Worm (Caenorhabditis elegans): ENCODE measurements around the gene F08F1.9.

The F08F1.9 gene

ce11 chrX:8429503-8429902 lies 18.8 kb upstream of the F08F1.9 start:
- TF ChIP-seq ztf-23 (GFP tag; IDR thresholded peaks at IDR 0.05) (no peak), ztf-29 (GFP tag; IDR thresholded peaks at IDR 0.05) (no peak), tab-1 (GFP tag; IDR thresholded peaks at IDR 0.05) (no peak), T22C8.4 (GFP tag; IDR thresholded peaks at IDR 0.05) (no peak), klf-2 (GFP tag; conservative IDR thresholded peaks at IDR 0.05) (no peak), cog-1 (tag; optimal IDR thresholded peaks at IDR 0.05) (no peak), ref-1 (GFP tag; conservative IDR thresholded peaks at IDR 0.05) (no peak), flt-1 (GFP tag; IDR thresholded peaks at IDR 0.05) (no peak), med-1 (GFP tag; optimal IDR thresholded peaks at IDR 0.05; ENCODE audit: insufficient read depth) (no peak)

DNA sequence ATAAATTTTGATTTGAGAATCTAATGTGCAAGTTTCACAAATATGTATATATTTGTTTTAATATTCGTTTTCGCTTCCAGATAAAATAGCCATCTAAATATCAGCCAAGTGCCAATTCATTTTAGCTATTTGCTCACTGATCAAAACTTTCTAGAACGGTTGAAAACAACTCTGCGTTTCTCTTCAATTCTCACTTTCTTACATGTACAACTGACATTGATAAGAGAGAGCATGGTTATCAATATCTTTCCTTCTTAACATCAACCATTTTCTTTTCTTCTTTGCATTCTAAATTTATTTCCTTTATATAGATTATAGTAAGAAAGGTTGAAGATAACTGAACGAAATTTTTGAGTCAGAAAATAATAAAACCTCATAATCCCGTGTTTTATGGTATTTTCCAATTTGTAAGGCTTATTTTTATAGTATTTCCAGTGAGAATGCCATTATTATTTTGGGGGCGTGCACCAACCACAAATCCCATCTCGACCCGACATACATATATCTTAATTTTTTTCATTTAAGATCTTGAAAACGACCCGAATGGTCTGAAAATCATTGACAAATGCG lies 17.8 kb upstream of the F08F1.9 start, which contains the start of gene F08F1.3:
Gene F08F1.3 (plus strand): TSS at position 520 of the 570 bp plus-strand sequence.
- TF ChIP-seq T22C8.4 (GFP tag; IDR thresholded peaks at IDR 0.05) (no peak), ztf-23 (GFP tag; IDR thresholded peaks at IDR 0.05) (no peak), ztf-29 (GFP tag; IDR thresholded peaks at IDR 0.05) (no peak), klf-2 (GFP tag; conservative IDR thresholded peaks at IDR 0.05) (no peak), med-1 (GFP tag; optimal IDR thresholded peaks at IDR 0.05; ENCODE audit: insufficient read depth) (no peak), tab-1 (GFP tag; IDR thresholded peaks at IDR 0.05) (no peak)

DNA sequence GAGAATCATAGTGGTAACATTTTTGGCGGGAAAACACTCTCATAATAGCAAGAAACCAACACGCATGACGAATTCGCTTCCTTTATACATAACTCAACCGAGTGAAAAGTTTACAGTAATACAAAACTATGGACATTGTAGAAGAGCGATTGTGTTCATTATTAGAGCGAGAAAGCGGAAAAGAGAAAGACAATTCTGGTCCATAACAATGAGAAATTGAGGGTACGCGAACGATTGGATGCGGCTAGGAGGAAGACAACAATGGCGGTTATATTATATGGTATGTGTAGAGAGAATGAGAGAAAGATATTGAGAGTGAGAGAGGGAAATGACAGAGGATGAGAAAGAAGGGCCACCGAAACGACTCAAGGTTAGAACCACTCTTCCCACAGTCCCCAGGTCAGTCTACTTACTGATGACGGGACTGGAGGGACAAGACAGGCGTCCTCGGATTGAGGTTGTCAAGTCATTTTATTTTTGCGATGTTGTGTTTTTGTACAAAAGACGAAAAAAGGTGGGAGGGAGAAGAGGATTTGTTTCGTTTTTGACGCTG lies 15.6 kb upstream of the F08F1.9 start:
- no peak for TF ChIP-seq flt-1 (GFP tag; IDR thresholded peaks at IDR 0.05)
- no peak for TF ChIP-seq klf-2 (GFP tag; conservative IDR thresholded peaks at IDR 0.05)
- no peak for TF ChIP-seq T22C8.4 (GFP tag; IDR thresholded peaks at IDR 0.05)
- TF ChIP-seq cog-1 (tag; optimal IDR thresholded peaks at IDR 0.05): no peak
- no peak for TF ChIP-seq ztf-29 (GFP tag; IDR thresholded peaks at IDR 0.05)
- TF ChIP-seq ref-1 (GFP tag; conservative IDR thresholded peaks at IDR 0.05): no peak
- TF ChIP-seq med-1 (GFP tag; optimal IDR thresholded peaks at IDR 0.05; ENCODE audit: insufficient read depth): no peak
- TF ChIP-seq tab-1 (GFP tag; IDR thresholded peaks at IDR 0.05): no peak
- TF ChIP-seq ztf-23 (GFP tag; IDR thresholded peaks at IDR 0.05): no peak

ce11 chrX:8424286-8424685 lies 13.6 kb upstream of the F08F1.9 start:
- TF ChIP-seq ztf-29 (GFP tag; IDR thresholded peaks at IDR 0.05) (no peak), med-1 (GFP tag; optimal IDR thresholded peaks at IDR 0.05; ENCODE audit: insufficient read depth) (no peak), cog-1 (tag; optimal IDR thresholded peaks at IDR 0.05) (no peak), T22C8.4 (GFP tag; IDR thresholded peaks at IDR 0.05) (no peak), ref-1 (GFP tag; conservative IDR thresholded peaks at IDR 0.05) (no peak), ztf-23 (GFP tag; IDR thresholded peaks at IDR 0.05) (no peak), klf-2 (GFP tag; conservative IDR thresholded peaks at IDR 0.05) (no peak), flt-1 (GFP tag; IDR thresholded peaks at IDR 0.05) (no peak), tab-1 (GFP tag; IDR thresholded peaks at IDR 0.05) (no peak)

DNA sequence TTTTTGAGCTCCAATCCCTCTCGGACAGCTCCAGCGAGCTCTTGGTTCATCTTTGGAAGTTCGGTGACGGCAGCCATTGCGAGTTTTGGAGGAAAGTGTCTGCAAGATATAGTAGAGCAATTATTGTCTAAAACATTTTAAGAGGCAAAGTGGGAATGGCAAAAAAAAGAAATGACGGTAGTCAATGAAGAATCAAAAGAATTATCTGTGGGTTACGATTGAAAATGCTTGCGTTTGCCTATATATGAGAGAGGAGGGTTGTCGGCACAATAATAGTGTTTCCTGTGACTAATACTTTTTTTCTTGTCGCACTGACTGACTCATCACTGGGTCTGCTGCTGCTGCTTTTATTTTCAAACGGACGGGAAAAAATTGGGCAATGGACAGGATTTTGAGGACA lies 13.0 kb upstream of the F08F1.9 start, which contains the start of gene tth-1:
Gene tth-1 (minus strand): TSS at position 101 of the 400 bp plus-strand sequence.
- TF ChIP-seq klf-2 (GFP tag; conservative IDR thresholded peaks at IDR 0.05): no peak
- TF ChIP-seq med-1 (GFP tag; optimal IDR thresholded peaks at IDR 0.05; ENCODE audit: insufficient read depth): no peak
- TF ChIP-seq cog-1 (tag; optimal IDR thresholded peaks at IDR 0.05): no peak
- no peak for TF ChIP-seq T22C8.4 (GFP tag; IDR thresholded peaks at IDR 0.05)
- TF ChIP-seq tab-1 (GFP tag; IDR thresholded peaks at IDR 0.05): no peak
- TF ChIP-seq flt-1 (GFP tag; IDR thresholded peaks at IDR 0.05): no peak
- TF ChIP-seq ztf-23 (GFP tag; IDR thresholded peaks at IDR 0.05): no peak
- no peak for TF ChIP-seq ref-1 (GFP tag; conservative IDR thresholded peaks at IDR 0.05)
- no peak for TF ChIP-seq ztf-29 (GFP tag; IDR thresholded peaks at IDR 0.05)

DNA sequence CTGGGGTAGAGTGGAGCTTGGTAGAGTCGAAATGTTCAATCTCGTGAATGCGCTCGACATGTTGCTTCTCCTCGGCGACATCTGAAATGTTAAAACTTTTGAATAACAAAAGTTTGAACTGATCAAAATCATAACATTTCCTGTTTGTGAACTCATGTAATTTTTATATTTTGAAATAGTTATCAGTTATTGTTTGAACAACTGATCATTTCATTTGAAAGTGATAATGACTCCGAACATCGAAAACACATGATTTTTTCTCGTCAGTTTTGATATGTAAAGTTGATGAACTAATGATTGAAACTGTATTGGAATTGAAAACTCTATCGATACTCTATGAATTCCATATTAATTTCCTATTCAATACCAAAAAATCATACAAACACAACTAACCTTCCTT lies 12.5 kb upstream of the F08F1.9 start:
- TF ChIP-seq ztf-29 (GFP tag; IDR thresholded peaks at IDR 0.05) (no peak), med-1 (GFP tag; optimal IDR thresholded peaks at IDR 0.05; ENCODE audit: insufficient read depth) (no peak), ztf-23 (GFP tag; IDR thresholded peaks at IDR 0.05) (no peak), klf-2 (GFP tag; conservative IDR thresholded peaks at IDR 0.05) (no peak)

ce11 chrX:8422020-8422419 lies 11.4 kb upstream of the F08F1.9 start, which contains the start of gene tag-123:
tag-123 (minus strand) TSS chrX:8422055.
- no peak for TF ChIP-seq ref-1 (GFP tag; conservative IDR thresholded peaks at IDR 0.05)
- no peak for TF ChIP-seq flt-1 (GFP tag; IDR thresholded peaks at IDR 0.05)
- no peak for TF ChIP-seq T22C8.4 (GFP tag; IDR thresholded peaks at IDR 0.05)
- no peak for TF ChIP-seq ztf-23 (GFP tag; IDR thresholded peaks at IDR 0.05)
- no peak for TF ChIP-seq ztf-29 (GFP tag; IDR thresholded peaks at IDR 0.05)
- no peak for TF ChIP-seq cog-1 (tag; optimal IDR thresholded peaks at IDR 0.05)
- no peak for TF ChIP-seq tab-1 (GFP tag; IDR thresholded peaks at IDR 0.05)
- TF ChIP-seq klf-2 (GFP tag; conservative IDR thresholded peaks at IDR 0.05): no peak
- TF ChIP-seq med-1 (GFP tag; optimal IDR thresholded peaks at IDR 0.05; ENCODE audit: insufficient read depth): no peak

DNA sequence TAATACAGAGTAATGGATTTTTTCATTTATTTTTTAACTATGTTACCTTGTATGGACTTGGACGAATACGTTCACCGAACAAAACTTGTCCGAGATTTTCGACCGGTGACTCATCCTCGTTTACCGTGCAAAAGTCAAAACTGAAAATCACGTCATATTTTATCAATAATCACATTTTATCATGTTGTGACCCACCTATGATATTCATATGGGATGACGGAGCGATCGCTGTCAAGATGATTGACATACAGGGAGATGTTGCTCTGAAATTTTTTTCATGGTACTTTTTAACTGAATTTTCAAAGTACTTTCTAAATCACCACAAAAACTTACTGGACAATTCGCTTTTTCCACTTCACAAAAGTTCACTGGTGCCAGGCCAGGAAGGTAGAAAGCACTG lies 10.9 kb upstream of the F08F1.9 start:
- TF ChIP-seq klf-2 (GFP tag; conservative IDR thresholded peaks at IDR 0.05): no peak
- TF ChIP-seq T22C8.4 (GFP tag; IDR thresholded peaks at IDR 0.05): no peak
- no peak for TF ChIP-seq tab-1 (GFP tag; IDR thresholded peaks at IDR 0.05)
- no peak for TF ChIP-seq cog-1 (tag; optimal IDR thresholded peaks at IDR 0.05)
- TF ChIP-seq ztf-23 (GFP tag; IDR thresholded peaks at IDR 0.05): no peak
- no peak for TF ChIP-seq flt-1 (GFP tag; IDR thresholded peaks at IDR 0.05)
- no peak for TF ChIP-seq ref-1 (GFP tag; conservative IDR thresholded peaks at IDR 0.05)
- no peak for TF ChIP-seq med-1 (GFP tag; optimal IDR thresholded peaks at IDR 0.05; ENCODE audit: insufficient read depth)
- TF ChIP-seq ztf-29 (GFP tag; IDR thresholded peaks at IDR 0.05): no peak

ce11 chrX:8419252-8419651 lies 8.6 kb upstream of the F08F1.9 start:
- no peak for TF ChIP-seq med-1 (GFP tag; optimal IDR thresholded peaks at IDR 0.05; ENCODE audit: insufficient read depth)
- no peak for TF ChIP-seq ztf-23 (GFP tag; IDR thresholded peaks at IDR 0.05)
- no peak for TF ChIP-seq flt-1 (GFP tag; IDR thresholded peaks at IDR 0.05)
- TF ChIP-seq tab-1 (GFP tag; IDR thresholded peaks at IDR 0.05): no peak
- TF ChIP-seq ref-1 (GFP tag; conservative IDR thresholded peaks at IDR 0.05): no peak
- no peak for TF ChIP-seq ztf-29 (GFP tag; IDR thresholded peaks at IDR 0.05)
- TF ChIP-seq klf-2 (GFP tag; conservative IDR thresholded peaks at IDR 0.05): no peak
- no peak for TF ChIP-seq T22C8.4 (GFP tag; IDR thresholded peaks at IDR 0.05)
- no peak for TF ChIP-seq cog-1 (tag; optimal IDR thresholded peaks at IDR 0.05)

Data from whole organism, midembryonic.